Worm (Caenorhabditis elegans): ENCODE measurements around the gene nhr-11.

- TF ChIP-seq nhr-11 (tag; optimal IDR thresholded peaks at IDR 0.05), result no peak
- TF ChIP-seq pqm-1 (tag; optimal IDR thresholded peaks at IDR 0.05), result no peak
- no peak for TF ChIP-seq nhr-12 (tag; optimal IDR thresholded peaks at IDR 0.05)
- no peak for TF ChIP-seq snpc-4 (tag; optimal IDR thresholded peaks at IDR 0.05)
- TF ChIP-seq fos-1 (tag; optimal IDR thresholded peaks at IDR 0.05), result no peak
- TF ChIP-seq ztf-4 (tag; optimal IDR thresholded peaks at IDR 0.05), result no peak
- no peak for TF ChIP-seq elt-3 (tag; optimal IDR thresholded peaks at IDR 0.05)
- no peak for TF ChIP-seq egl-27 (tag; optimal IDR thresholded peaks at IDR 0.05)
- no peak for TF ChIP-seq nhr-43 (tag; optimal IDR thresholded peaks at IDR 0.05; ENCODE audit: poor library complexity, severe bottlenecking)
- no peak for TF ChIP-seq nhr-237 (tag; optimal IDR thresholded peaks at IDR 0.05)
- no peak for TF ChIP-seq zag-1 (tag; optimal IDR thresholded peaks at IDR 0.05)
These were observed 25.8 kb downstream of the nhr-11 start, which contains the start of gene icln-1 for ce11 chrIV:9095553-9095952.

Measured in whole organism, L3 larva.